Fruit fly (Drosophila melanogaster) S2 (cell line): ENCODE measurements around the gene CG12017.

Experiments used
- CG8478 ChIP-seq: fragments of >200 bp; optimal IDR thresholded peaks from 2 replicates; lab custom pipeline; 2018
- CTCF ChIP-seq, 2 experiments: fragments of >200 bp; optimal IDR thresholded peaks; 2 replicates each; lab custom pipeline; 2018

- no peak for TF ChIP-seq CTCF (optimal IDR thresholded peaks at IDR 0.05; lab: Kevin White, UChicago)
- TF ChIP-seq CG8478 (lab: Kevin White, UChicago) = no peak
These were observed 20.3 kb downstream of the CG12017 start for dm6 chr3L:3300345-3300744.
